Worm (Caenorhabditis elegans) whole organism, L3 larva: Measurements from ENCODE around the gene col-132.

ENCODE experiments used
- R02D3.7 ChIP-seq: fragments of 150-350 bp; optimal IDR thresholded peaks from 2 replicates; lab custom pipeline; 2014; ENCODE audit warnings: missing biosample characterization, missing genetic modification characterization
- aly-2 ChIP-seq: fragments of 150-350 bp; optimal IDR thresholded peaks from 2 replicates; lab custom pipeline; 2014; ENCODE audit warnings: missing biosample characterization, missing genetic modification characterization
- ceh-16 ChIP-seq: sonication (generic microtip); optimal IDR thresholded peaks from 2 replicates; lab custom pipeline; 2017; ENCODE audit warnings: missing biosample characterization, missing genetic modification characterization
- ceh-28 ChIP-seq: fragments of 150-350 bp; optimal IDR thresholded peaks from 2 replicates; lab custom pipeline; 2014; ENCODE audit warnings: missing biosample characterization, missing genetic modification reagents, missing genetic modification characterization
- ceh-82 ChIP-seq: fragments of 150-350 bp; optimal IDR thresholded peaks from 2 replicates; lab custom pipeline; 2014; ENCODE audit warnings: missing biosample characterization, missing genetic modification characterization
- ceh-9 ChIP-seq: sonication (generic microtip); optimal IDR thresholded peaks from 2 replicates; lab custom pipeline; 2018; ENCODE audit warnings: missing biosample characterization, missing genetic modification characterization
- daf-12 ChIP-seq: fragments of 150-350 bp; optimal IDR thresholded peaks from 2 replicates; lab custom pipeline; 2014; ENCODE audit warnings: missing biosample characterization, missing genetic modification reagents, missing genetic modification characterization
- egl-5 ChIP-seq: fragments of 150-350 bp; optimal IDR thresholded peaks from 2 replicates; lab custom pipeline; 2017; ENCODE audit warnings: missing biosample characterization, missing genetic modification reagents, missing genetic modification characterization, inconsistent platforms
- elt-1 ChIP-seq: fragments of 150-350 bp; optimal IDR thresholded peaks from 2 replicates; lab custom pipeline; 2014; ENCODE audit warnings: missing biosample characterization, missing genetic modification characterization
- elt-2 ChIP-seq: sonication (generic microtip); optimal IDR thresholded peaks from 2 replicates; lab custom pipeline; 2016; ENCODE audit warnings: missing genetic modification reagents, mild to moderate bottlenecking, missing genetic modification characterization, missing compliant biosample characterization
- elt-3 ChIP-seq, 3 experiments: fragments of 150-350 bp in 1 of 3; sonication (generic microtip) in 2 of 3; optimal IDR thresholded peaks; 2 replicates in 2 of 3; 4 replicates in 1 of 3; lab custom pipeline; 2014 to 2017; ENCODE audit warnings: missing biosample characterization in 3 of 3, missing genetic modification characterization in 3 of 3
- fkh-10 ChIP-seq: sonication (generic microtip); optimal IDR thresholded peaks from 2 replicates; lab custom pipeline; 2017; ENCODE audit warnings: missing biosample characterization, missing genetic modification reagents, missing genetic modification characterization
- fkh-2 ChIP-seq: fragments of 150-350 bp; optimal IDR thresholded peaks from 2 replicates; lab custom pipeline; 2014; ENCODE audit warnings: missing biosample characterization, missing genetic modification reagents, missing genetic modification characterization
- fos-1 ChIP-seq: fragments of 150-350 bp; optimal IDR thresholded peaks from 2 replicates; lab custom pipeline; 2014; ENCODE audit warnings: missing biosample characterization, missing genetic modification characterization
- hmg-11 ChIP-seq: sonication (generic microtip); optimal IDR thresholded peaks from 2 replicates; lab custom pipeline; 2016; ENCODE audit warnings: missing genetic modification characterization, missing compliant biosample characterization
- jun-1 ChIP-seq: fragments of 150-350 bp; optimal IDR thresholded peaks from 2 replicates; lab custom pipeline; 2014; ENCODE audit warnings: missing biosample characterization, missing genetic modification reagents, missing genetic modification characterization
- lin-15B ChIP-seq: fragments of 150-350 bp; optimal IDR thresholded peaks from 2 replicates; lab custom pipeline; 2014; ENCODE audit warnings: missing biosample characterization, missing genetic modification characterization
- lsy-12 ChIP-seq: sonication (generic microtip); optimal IDR thresholded peaks from 2 replicates; lab custom pipeline; 2016; ENCODE audit warnings: mild to moderate bottlenecking, missing genetic modification characterization, missing compliant biosample characterization
- mdl-1 ChIP-seq: fragments of 150-350 bp; optimal IDR thresholded peaks from 2 replicates; lab custom pipeline; 2014; ENCODE audit warnings: missing biosample characterization, missing genetic modification characterization
- mml-1 ChIP-seq: fragments of 150-350 bp; sonication (generic microtip); optimal IDR thresholded peaks from 3 replicates; lab custom pipeline; 2014; ENCODE audit warnings: missing biosample characterization, missing genetic modification characterization
- nfya-1 ChIP-seq: sonication (generic microtip); optimal IDR thresholded peaks from 2 replicates; lab custom pipeline; 2017; ENCODE audit warnings: missing genetic modification characterization, mild to moderate bottlenecking, missing compliant biosample characterization, antibody characterized with exemption, moderate library complexity; ENCODE audit not compliant: insufficient read depth
- nhr-12 ChIP-seq: fragments of 150-350 bp; optimal IDR thresholded peaks from 2 replicates; lab custom pipeline; 2014; ENCODE audit warnings: missing biosample characterization, missing genetic modification characterization
- nhr-23 ChIP-seq: fragments of 150-350 bp; optimal IDR thresholded peaks from 2 replicates; lab custom pipeline; 2014; ENCODE audit warnings: missing biosample characterization, missing genetic modification reagents, missing genetic modification characterization
- nhr-25 ChIP-seq: sonication (generic microtip); optimal IDR thresholded peaks from 2 replicates; lab custom pipeline; 2017; ENCODE audit warnings: missing biosample characterization, missing genetic modification characterization
- nhr-28 ChIP-seq: fragments of 150-350 bp; optimal IDR thresholded peaks from 2 replicates; lab custom pipeline; 2014; ENCODE audit warnings: missing biosample characterization, missing genetic modification characterization
- nhr-43 ChIP-seq: sonication (generic microtip); optimal IDR thresholded peaks from 2 replicates; lab custom pipeline; 2016; ENCODE audit warnings: mild to moderate bottlenecking, missing genetic modification characterization, missing compliant biosample characterization; ENCODE audit not compliant: poor library complexity, severe bottlenecking
- nhr-76 ChIP-seq: fragments of 150-350 bp; sonication (generic microtip); optimal IDR thresholded peaks from 5 replicates; lab custom pipeline; 2014; ENCODE audit warnings: missing biosample characterization, missing genetic modification characterization
- pha-4 ChIP-seq: fragments of 150-350 bp; optimal IDR thresholded peaks from 2 replicates; lab custom pipeline; 2014; ENCODE audit warnings: missing biosample characterization, missing genetic modification reagents, missing genetic modification characterization
- sea-2 ChIP-seq: fragments of 150-350 bp; sonication (generic microtip); optimal IDR thresholded peaks from 4 replicates; lab custom pipeline; 2014; ENCODE audit warnings: missing biosample characterization, missing genetic modification reagents, missing genetic modification characterization
- skn-1 ChIP-seq: fragments of 150-350 bp; optimal IDR thresholded peaks from 2 replicates; lab custom pipeline; 2014; ENCODE audit warnings: missing biosample characterization, missing genetic modification characterization
- snpc-4 ChIP-seq: fragments of 150-350 bp; optimal IDR thresholded peaks from 2 replicates; lab custom pipeline; 2014; ENCODE audit warnings: missing biosample characterization, missing genetic modification characterization
- tbx-2 ChIP-seq: sonication (generic microtip); optimal IDR thresholded peaks from 2 replicates; lab custom pipeline; 2016; ENCODE audit warnings: mild to moderate bottlenecking, missing genetic modification characterization, missing compliant biosample characterization
- unc-39 ChIP-seq: sonication (generic microtip); optimal IDR thresholded peaks from 4 replicates; lab custom pipeline; 2017; ENCODE audit warnings: missing biosample characterization, missing genetic modification characterization
- zag-1 ChIP-seq: fragments of 150-350 bp; optimal IDR thresholded peaks from 2 replicates; lab custom pipeline; 2014; ENCODE audit warnings: missing biosample characterization, missing genetic modification characterization
- ztf-4 ChIP-seq: fragments of 150-350 bp; optimal IDR thresholded peaks from 2 replicates; lab custom pipeline; 2014; ENCODE audit warnings: missing biosample characterization, missing genetic modification characterization

The col-132 gene

DNA sequence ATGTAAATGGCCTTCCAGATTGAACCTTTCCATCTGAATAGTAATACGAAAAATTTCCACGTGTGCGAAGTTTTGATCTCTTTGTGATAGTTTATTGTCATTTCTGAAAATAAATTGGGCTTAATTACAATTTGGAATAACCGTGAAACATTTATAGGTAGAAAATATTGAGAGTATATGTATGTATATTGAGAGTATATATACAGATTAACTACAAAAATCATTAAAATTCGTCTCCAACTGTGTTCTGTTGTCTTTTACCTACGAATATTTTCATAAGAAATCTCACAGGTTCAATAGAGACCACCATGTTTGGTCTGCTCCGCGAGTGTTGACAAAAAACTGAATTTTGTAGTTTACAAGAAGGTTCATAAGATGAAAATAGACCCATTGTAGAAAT is 22.1 kb upstream of the col-132 start, which contains the start of gene best-2:
TSS of gene best-2 (minus strand) at position 101 of the 400 bp plus-strand sequence.
- no peak for TF ChIP-seq R02D3.7 (tag; lab: Kevin White, UChicago)
- no peak for TF ChIP-seq pha-4
- TF ChIP-seq fkh-10 (GFP tag; lab: Kevin White, UChicago): no peak
- no peak for TF ChIP-seq jun-1 (tag; lab: Kevin White, UChicago)
- no peak for TF ChIP-seq nhr-76
- TF ChIP-seq mdl-1 (tag; lab: Kevin White, UChicago): no peak
- no peak for TF ChIP-seq nfya-1
- TF ChIP-seq unc-39 (tag; lab: Kevin White, UChicago): no peak
- TF ChIP-seq snpc-4: no peak

DNA sequence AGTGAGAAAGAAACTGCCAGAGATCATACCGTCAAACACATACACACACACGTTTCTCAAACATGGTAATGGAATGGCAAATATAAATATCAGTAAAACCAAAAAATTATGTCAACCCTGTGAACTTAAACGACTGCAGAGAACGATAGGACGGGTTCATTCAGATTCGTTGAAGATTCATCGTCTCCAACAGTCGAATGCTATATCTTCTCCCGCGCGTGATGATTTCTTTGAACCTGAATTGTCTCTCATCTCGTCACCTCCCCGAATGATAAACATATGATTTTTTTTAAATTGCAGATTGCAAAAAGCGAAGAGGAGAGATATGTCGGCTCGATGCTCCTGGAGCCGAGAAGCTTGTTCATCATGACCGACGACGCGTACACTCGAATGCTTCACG is 20.0 kb upstream of the col-132 start:
- TF ChIP-seq aly-2 (tag; lab: Kevin White, UChicago) (no peak), nhr-12 (tag; lab: Kevin White, UChicago) (no peak), nhr-25 (peak; percentile 6), nhr-23 (tag; lab: Kevin White, UChicago) (no peak), fkh-10 (GFP tag; lab: Kevin White, UChicago) (no peak), ztf-4 (tag; lab: Kevin White, UChicago) (no peak), ceh-28 (tag; lab: Kevin White, UChicago) (no peak)
- TF ChIP-seq, all 47 proteins: peak for 1

DNA sequence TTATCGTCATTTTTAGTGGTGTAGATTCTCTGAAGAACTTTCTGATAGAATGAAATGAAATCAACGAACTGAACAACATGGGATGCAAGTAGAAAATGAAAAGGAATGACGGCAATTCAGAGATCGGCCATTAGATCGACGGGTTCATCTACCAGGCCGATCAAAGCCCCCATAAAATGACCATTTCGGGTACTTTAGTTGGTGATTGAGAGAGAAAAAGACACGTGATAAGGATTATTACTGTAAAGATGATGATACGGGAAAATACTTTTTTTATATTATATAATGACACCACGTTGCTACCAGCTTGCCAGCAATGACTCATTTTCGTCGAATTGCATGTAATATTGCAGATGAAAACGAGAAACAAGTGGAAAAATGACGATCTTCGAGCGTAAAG is 18.9 kb upstream of the col-132 start, which contains the start of gene best-1:
TSS of gene best-1 (minus strand) at position 29 of the 400 bp plus-strand sequence.
- TF ChIP-seq nhr-76 (no peak), lsy-12 (tag; lab: Kevin White, UChicago) (no peak), egl-5 (peak; percentile 57), mdl-1 (tag; lab: Kevin White, UChicago) (peak; percentile 14), elt-1 (tag; lab: Kevin White, UChicago) (no peak), nhr-23 (tag; lab: Kevin White, UChicago) (peak; percentile 1)

DNA sequence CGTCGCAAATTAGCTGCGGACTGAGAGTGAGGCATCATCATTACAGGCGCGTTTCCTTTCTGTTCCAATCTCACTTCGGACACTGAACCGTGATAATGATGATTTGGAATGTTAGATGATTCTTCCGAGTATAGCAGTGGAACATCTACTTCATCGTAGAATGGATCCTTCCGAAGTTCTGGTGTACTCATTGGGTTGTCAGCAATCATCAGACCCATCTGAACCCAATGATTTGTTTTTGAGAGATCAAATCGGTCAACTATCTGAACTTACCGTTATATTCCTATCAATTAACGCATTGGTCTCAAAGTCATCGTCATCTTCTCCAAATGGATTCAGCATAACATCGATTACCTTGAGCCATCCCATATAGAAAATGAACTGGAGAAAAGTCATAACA is 17.6 kb upstream of the col-132 start:
- no peak for TF ChIP-seq skn-1
- TF ChIP-seq elt-3 (tag; optimal IDR thresholded peaks at IDR 0.05; lab: Kevin White, UChicago): no peak
- TF ChIP-seq zag-1 (tag; lab: Kevin White, UChicago): no peak
- no peak for TF ChIP-seq lsy-12 (tag; lab: Kevin White, UChicago)
- TF ChIP-seq nhr-12 (tag; lab: Kevin White, UChicago): no peak
- no peak for TF ChIP-seq nfya-1
- TF ChIP-seq sea-2 (GFP tag; lab: Kevin White, UChicago): no peak
- no peak for TF ChIP-seq elt-2 (tag; lab: Kevin White, UChicago)
- TF ChIP-seq mdl-1 (tag; lab: Kevin White, UChicago): no peak
- no peak for TF ChIP-seq tbx-2 (tag; lab: Kevin White, UChicago)
- no peak for TF ChIP-seq ceh-9
- TF ChIP-seq fos-1 (tag; lab: Kevin White, UChicago): no peak
- TF ChIP-seq pha-4: no peak
- TF ChIP-seq mml-1 (tag; lab: Kevin White, UChicago): no peak
- TF ChIP-seq lin-15B: no peak
- no peak for TF ChIP-seq nhr-76
- no peak for TF ChIP-seq nhr-43
- no peak for TF ChIP-seq elt-1 (tag; lab: Kevin White, UChicago)
- no peak for TF ChIP-seq ceh-16 (tag; lab: Kevin White, UChicago)
- no peak for TF ChIP-seq fkh-2 (tag; lab: Kevin White, UChicago)

DNA sequence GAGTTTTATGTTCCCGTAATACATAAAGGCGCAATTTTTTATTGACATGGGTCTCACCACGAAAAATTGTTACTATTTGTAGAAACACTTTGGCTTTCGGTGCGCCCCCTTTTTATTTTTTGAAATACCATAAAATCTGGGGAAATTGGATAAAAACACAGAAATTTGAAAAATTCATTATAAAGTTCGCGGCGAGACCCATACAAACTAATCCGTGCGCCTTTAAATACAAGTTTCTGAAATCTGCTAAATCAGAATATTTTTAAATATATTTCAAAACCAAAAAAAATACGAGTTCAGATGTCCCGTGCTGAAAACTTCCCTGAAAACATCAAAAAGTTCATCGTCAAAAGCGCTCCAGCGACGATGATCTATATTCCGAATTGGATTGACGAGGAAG is 16.5 kb upstream of the col-132 start, which contains the start of gene B0564.2:
TSS of gene B0564.2 (plus strand) at position 301 of the 400 bp plus-strand sequence.
- TF ChIP-seq fkh-10 (GFP tag; lab: Kevin White, UChicago) (no peak), mdl-1 (tag; lab: Kevin White, UChicago) (no peak), egl-5 (no peak), elt-3 (tag; optimal IDR thresholded peaks at IDR 0.05; lab: Kevin White, UChicago) (no peak), daf-12 (tag; lab: Kevin White, UChicago) (no peak), lsy-12 (tag; lab: Kevin White, UChicago) (no peak), nhr-28 (no peak), ceh-82 (tag; lab: Kevin White, UChicago) (no peak), jun-1 (tag; lab: Kevin White, UChicago) (no peak), hmg-11 (tag; lab: Kevin White, UChicago) (no peak), fkh-2 (tag; lab: Kevin White, UChicago) (no peak), zag-1 (tag; lab: Kevin White, UChicago) (no peak), pha-4 (no peak), unc-39 (tag; lab: Kevin White, UChicago) (no peak)
